Fruit fly (Drosophila melanogaster) whole organism, prepupa: ENCODE data around the gene Tbca.
A peak's percentile ranks its signal among the peaks of the same experiment; 100 is the strongest.

ENCODE experiments used
- Blimp-1 ChIP-seq: fragments of 200-800 bp; sonication (Bioruptor generic); optimal IDR thresholded peaks from 3 replicates; lab custom pipeline; 2017; ENCODE audit warnings: missing biosample characterization, missing genetic modification characterization, mild to moderate bottlenecking, moderate library complexity, missing genetic modification reagents
- CG10631 ChIP-seq: fragments of 200-800 bp; sonication (Bioruptor generic); optimal IDR thresholded peaks from 2 replicates; lab custom pipeline; 2016; ENCODE audit warnings: missing biosample characterization, missing genetic modification characterization
- CG10669 ChIP-seq: fragments of 200-800 bp; sonication (Bioruptor generic); optimal IDR thresholded peaks from 3 replicates; lab custom pipeline; 2018; ENCODE audit warnings: missing biosample characterization, mild to moderate bottlenecking, missing genetic modification characterization, moderate library complexity
- CG11294 ChIP-seq: fragments of 200-800 bp; sonication (Bioruptor generic); IDR thresholded peaks from 2 replicates; pipeline ENCODE4 v1.3.6; 2022; ENCODE audit warnings: missing biosample characterization, missing genetic modification characterization
- CG11902 ChIP-seq: fragments of 200-800 bp; sonication (Bioruptor generic); optimal IDR thresholded peaks from 3 replicates; lab custom pipeline; 2016; ENCODE audit warnings: missing biosample characterization, missing genetic modification characterization
- CG15336 ChIP-seq: fragments of 200-800 bp; sonication (Bioruptor generic); IDR thresholded peaks from 2 replicates; pipeline ENCODE4 v1.3.6; 2022; ENCODE audit warnings: missing biosample characterization, missing genetic modification characterization
- CG1621 ChIP-seq: fragments of 200-800 bp; sonication (Bioruptor generic); optimal IDR thresholded peaks from 3 replicates; lab custom pipeline; 2018; ENCODE audit warnings: missing biosample characterization, mild to moderate bottlenecking, missing genetic modification characterization
- CG16779 ChIP-seq: fragments of 200-800 bp; sonication (Bioruptor generic); optimal IDR thresholded peaks from 3 replicates; lab custom pipeline; 2017; ENCODE audit warnings: missing biosample characterization, mild to moderate bottlenecking, missing genetic modification characterization
- CG3032 ChIP-seq: fragments of 200-800 bp; optimal IDR thresholded peaks from 2 replicates; lab custom pipeline; 2019; ENCODE audit warnings: missing biosample characterization, mild to moderate bottlenecking, missing genetic modification characterization, moderate library complexity
- CG31627 ChIP-seq: fragments of 200-800 bp; sonication (Bioruptor generic); optimal IDR thresholded peaks from 3 replicates; lab custom pipeline; 2016; ENCODE audit warnings: missing biosample characterization, missing genetic modification characterization
- CG4318 ChIP-seq: fragments of 200-800 bp; sonication (Bioruptor generic); optimal IDR thresholded peaks from 3 replicates; lab custom pipeline; 2017; ENCODE audit warnings: missing biosample characterization, mild to moderate bottlenecking, missing genetic modification characterization
- CG6163 ChIP-seq: fragments of 200-800 bp; sonication (Bioruptor generic); IDR thresholded peaks from 3 replicates; pipeline ENCODE4 v1.3.6; 2022; ENCODE audit warnings: missing biosample characterization, missing genetic modification characterization
- CG6276 ChIP-seq: fragments of 200-800 bp; sonication (Bioruptor generic); optimal IDR thresholded peaks from 2 replicates; lab custom pipeline; 2017; ENCODE audit warnings: missing biosample characterization, mild to moderate bottlenecking, missing genetic modification characterization
- CG6792 ChIP-seq: fragments of 200-800 bp; sonication (Bioruptor generic); optimal IDR thresholded peaks from 3 replicates; lab custom pipeline; 2016; ENCODE audit warnings: missing biosample characterization, missing genetic modification characterization
- CG6808 ChIP-seq: fragments of 200-800 bp; sonication (Bioruptor generic); optimal IDR thresholded peaks from 3 replicates; lab custom pipeline; 2017; ENCODE audit warnings: missing biosample characterization, missing genetic modification characterization, mild to moderate bottlenecking, moderate library complexity, missing genetic modification reagents
- CG6854 ChIP-seq: fragments of 200-800 bp; sonication (Bioruptor generic); optimal IDR thresholded peaks from 2 replicates; lab custom pipeline; 2017; ENCODE audit warnings: missing biosample characterization, mild to moderate bottlenecking, missing genetic modification characterization
- CG8119 ChIP-seq: fragments of 200-800 bp; sonication (Bioruptor generic); IDR thresholded peaks from 3 replicates; pipeline ENCODE4 v1.3.6; 2022; ENCODE audit warnings: missing biosample characterization, missing genetic modification characterization
- CG8319 ChIP-seq: fragments of 200-800 bp; sonication (Bioruptor generic); optimal IDR thresholded peaks from 3 replicates; lab custom pipeline; 2016; ENCODE audit warnings: missing biosample characterization, missing genetic modification characterization
- Eip78C ChIP-seq: fragments of 200-800 bp; sonication (Bioruptor generic); peaks from one replicate; lab custom pipeline; 2016; ENCODE audit warnings: missing biosample characterization, missing genetic modification characterization
- Ets21C ChIP-seq: fragments of 200-800 bp; sonication (Bioruptor generic); optimal IDR thresholded peaks from 3 replicates; lab custom pipeline; 2016; ENCODE audit warnings: missing biosample characterization, missing genetic modification characterization
- Ets96B ChIP-seq: fragments of 200-800 bp; optimal IDR thresholded peaks from 2 replicates; lab custom pipeline; 2019; ENCODE audit warnings: missing biosample characterization, mild to moderate bottlenecking, missing genetic modification characterization, moderate library complexity
- Gug ChIP-seq: fragments of 200-800 bp; sonication (Bioruptor generic); IDR thresholded peaks from 2 replicates; pipeline ENCODE4 v1.3.6; 2022; ENCODE audit warnings: missing biosample characterization, missing genetic modification characterization
- Hr38 ChIP-seq: sonication (Bioruptor generic); optimal IDR thresholded peaks from 2 replicates; lab custom pipeline; 2016; ENCODE audit warnings: missing biosample characterization, missing genetic modification characterization
- Hr39 ChIP-seq: fragments of 200-800 bp; sonication (Bioruptor generic); optimal IDR thresholded peaks from 2 replicates; lab custom pipeline; 2016; ENCODE audit warnings: missing biosample characterization, missing genetic modification characterization
- Hr4 ChIP-seq: fragments of 200-800 bp; sonication (Bioruptor generic); optimal IDR thresholded peaks from 3 replicates; lab custom pipeline; 2016; ENCODE audit warnings: missing biosample characterization, missing genetic modification characterization
- Met ChIP-seq: fragments of 200-800 bp; sonication (Bioruptor generic); optimal IDR thresholded peaks from 3 replicates; lab custom pipeline; 2016; ENCODE audit warnings: missing biosample characterization, missing genetic modification characterization
- Sox102F ChIP-seq: fragments of 200-800 bp; sonication (Bioruptor generic); optimal IDR thresholded peaks from 2 replicates; lab custom pipeline; 2016; ENCODE audit warnings: missing biosample characterization, mild to moderate bottlenecking, missing genetic modification characterization
- Sox14 ChIP-seq: fragments of 200-800 bp; sonication (Bioruptor generic); optimal IDR thresholded peaks from 3 replicates; lab custom pipeline; 2016; ENCODE audit warnings: missing biosample characterization, missing genetic modification characterization
- Sox15 ChIP-seq: fragments of 200-800 bp; sonication (Bioruptor generic); optimal IDR thresholded peaks from 3 replicates; lab custom pipeline; 2016; ENCODE audit warnings: missing biosample characterization, missing genetic modification characterization
- acj6 ChIP-seq: fragments of 200-800 bp; sonication (Bioruptor generic); optimal IDR thresholded peaks from 3 replicates; lab custom pipeline; 2016; ENCODE audit warnings: missing biosample characterization, missing genetic modification characterization
- cyc ChIP-seq: fragments of 200-800 bp; sonication (Bioruptor generic); optimal IDR thresholded peaks from 3 replicates; lab custom pipeline; 2016; ENCODE audit warnings: missing biosample characterization, missing genetic modification characterization
- dac ChIP-seq: fragments of 200-800 bp; sonication (Bioruptor generic); optimal IDR thresholded peaks from 2 replicates; lab custom pipeline; 2017; ENCODE audit warnings: missing biosample characterization, mild to moderate bottlenecking, missing genetic modification characterization
- dsx ChIP-seq: fragments of 200-800 bp; optimal IDR thresholded peaks from 3 replicates; lab custom pipeline; 2019; ENCODE audit warnings: missing biosample characterization, mild to moderate bottlenecking, missing genetic modification characterization, moderate library complexity; ENCODE audit not compliant: poor library complexity, severe bottlenecking
- eg ChIP-seq: fragments of 200-800 bp; sonication (Bioruptor generic); IDR thresholded peaks from 3 replicates; pipeline ENCODE4 v1.3.6; 2022; ENCODE audit warnings: missing biosample characterization, missing genetic modification characterization
- esn ChIP-seq: fragments of 200-800 bp; sonication (Bioruptor generic); optimal IDR thresholded peaks from 2 replicates; lab custom pipeline; 2016; ENCODE audit warnings: missing biosample characterization, mild to moderate bottlenecking, missing genetic modification characterization, moderate library complexity
- fd59A ChIP-seq: fragments of 200-800 bp; sonication (Bioruptor generic); optimal IDR thresholded peaks from 2 replicates; lab custom pipeline; 2017; ENCODE audit warnings: missing biosample characterization, mild to moderate bottlenecking, missing genetic modification characterization, missing genetic modification reagents
- fd85E ChIP-seq: fragments of 200-800 bp; sonication (Bioruptor generic); optimal IDR thresholded peaks from 3 replicates; lab custom pipeline; 2016; ENCODE audit warnings: missing biosample characterization, missing genetic modification characterization
- fkh ChIP-seq: fragments of 200-800 bp; sonication (Bioruptor generic); optimal IDR thresholded peaks from 3 replicates; lab custom pipeline; 2017; ENCODE audit warnings: missing biosample characterization, mild to moderate bottlenecking, missing genetic modification characterization, moderate library complexity
- lz ChIP-seq: fragments of 200-800 bp; sonication (Bioruptor generic); optimal IDR thresholded peaks from 3 replicates; lab custom pipeline; 2016; ENCODE audit warnings: missing biosample characterization, missing genetic modification characterization
- net ChIP-seq: fragments of 200-800 bp; sonication (Bioruptor generic); optimal IDR thresholded peaks from 3 replicates; lab custom pipeline; 2016; ENCODE audit warnings: missing biosample characterization, missing genetic modification characterization
- pdm3 ChIP-seq: fragments of 200-800 bp; sonication (Bioruptor generic); optimal IDR thresholded peaks from 3 replicates; lab custom pipeline; 2016; ENCODE audit warnings: missing biosample characterization, missing genetic modification characterization
- salr ChIP-seq, 2 experiments: fragments of 200-800 bp; sonication (Bioruptor generic); optimal IDR thresholded peaks; 3 replicates each; lab custom pipeline; 2016 to 2018; ENCODE audit warnings: missing biosample characterization in 2 of 2, missing genetic modification characterization in 2 of 2, mild to moderate bottlenecking in 1 of 2
- spab ChIP-seq: fragments of 200-800 bp; sonication (Bioruptor generic); optimal IDR thresholded peaks from 2 replicates; lab custom pipeline; 2017; ENCODE audit warnings: missing biosample characterization, mild to moderate bottlenecking, missing genetic modification characterization, missing genetic modification reagents
- svp ChIP-seq: fragments of 200-800 bp; sonication (Bioruptor generic); peaks from one replicate; lab custom pipeline; 2016; ENCODE audit warnings: missing biosample characterization, missing genetic modification characterization
- topi ChIP-seq: fragments of 200-800 bp; sonication (Bioruptor generic); optimal IDR thresholded peaks from 3 replicates; lab custom pipeline; 2016; ENCODE audit warnings: missing biosample characterization, missing genetic modification characterization
- vri ChIP-seq: fragments of 200-800 bp; sonication (Bioruptor generic); optimal IDR thresholded peaks from 3 replicates; lab custom pipeline; 2016; ENCODE audit warnings: missing biosample characterization, mild to moderate bottlenecking, missing genetic modification characterization

The Tbca gene

dm6 chr3R:31741278-31741677 lies 2.0 kb upstream of the Tbca start:
- TF ChIP-seq fd85E: no peak
- TF ChIP-seq esn (GFP tag; lab: Kevin White, UChicago): peak; percentile 9
- TF ChIP-seq CG6163 (GFP tag; lab: Robert Waterston, UW): peak; percentile 42; the same call in 1 of the 3 replicates
- no peak for TF ChIP-seq Blimp-1
- TF ChIP-seq Gug (GFP tag; lab: Robert Waterston, UW): 0 out of 2 replicates have a peak, but pooled peaks have one; percentile 31
- TF ChIP-seq Sox15 (GFP tag; lab: Kevin White, UChicago): no peak
- no peak for TF ChIP-seq fd59A (GFP tag; lab: Kevin White, UChicago)
- no peak for TF ChIP-seq CG10669
- peak; percentile 66; the same call in 2 of the 3 replicates for TF ChIP-seq eg (GFP tag; lab: Robert Waterston, UW)
- TF ChIP-seq CG6792 (GFP tag; lab: Kevin White, UChicago): no peak
- TF ChIP-seq Ets96B (tag; lab: Kevin White, UChicago): peak; percentile 7
- no peak for TF ChIP-seq dac (GFP tag; lab: Kevin White, UChicago)
- no peak for TF ChIP-seq CG31627 (GFP tag; lab: Kevin White, UChicago)
- no peak for TF ChIP-seq Met (GFP tag; lab: Kevin White, UChicago)
- TF ChIP-seq CG6854 (GFP tag; lab: Kevin White, UChicago): no peak
- TF ChIP-seq pdm3 (GFP tag; lab: Kevin White, UChicago): peak; percentile 7
- peak; percentile 11 for TF ChIP-seq dsx (GFP tag; lab: Kevin White, UChicago)
- no peak for TF ChIP-seq CG8319 (GFP tag; lab: Kevin White, UChicago)
- TF ChIP-seq CG4318: no peak
- no peak for TF ChIP-seq vri (GFP tag; lab: Kevin White, UChicago)
- no peak for TF ChIP-seq acj6 (GFP tag; lab: Kevin White, UChicago)
- TF ChIP-seq salr (GFP tag; optimal IDR thresholded peaks at IDR 0.05; lab: Kevin White, UChicago): no peak
- peak; percentile 57 for TF ChIP-seq Eip78C (GFP tag; lab: Kevin White, UChicago)
- TF ChIP-seq CG15336 (GFP tag; lab: Robert Waterston, UW): peak; percentile 59
- TF ChIP-seq CG6808 (GFP tag; lab: Kevin White, UChicago): no peak
- TF ChIP-seq, all 60 proteins: peak for 9

- TF ChIP-seq Sox102F (no peak), CG6854 (GFP tag; lab: Kevin White, UChicago) (no peak), CG16779 (tag; lab: Kevin White, UChicago) (peak; percentile 24), topi (GFP tag; lab: Kevin White, UChicago) (peak; percentile 70), salr (GFP tag; optimal IDR thresholded peaks at IDR 0.05; lab: Kevin White, UChicago) (peak in 1 of 2 experiments; percentile 67), CG31627 (GFP tag; lab: Kevin White, UChicago) (peak; percentile 60), Gug (GFP tag; lab: Robert Waterston, UW) (peak; percentile 49), CG11294 (0 out of 2 replicates have a peak, but pooled peaks have one; percentile 26), Sox14 (GFP tag; lab: Kevin White, UChicago) (peak; percentile 73), pdm3 (GFP tag; lab: Kevin White, UChicago) (peak; percentile 73), Eip78C (GFP tag; lab: Kevin White, UChicago) (peak; percentile 87), spab (GFP tag; lab: Kevin White, UChicago) (peak; percentile 11), CG15336 (GFP tag; lab: Robert Waterston, UW) (peak; percentile 60), CG1621 (peak; percentile 43), CG8119 (GFP tag; lab: Robert Waterston, UW) (peak; percentile 50; the same call in 1 of the 3 replicates), CG8319 (GFP tag; lab: Kevin White, UChicago) (peak; percentile 19), CG6163 (GFP tag; lab: Robert Waterston, UW) (peak; percentile 83), Ets21C (GFP tag; lab: Kevin White, UChicago) (no peak), CG3032 (tag; lab: Kevin White, UChicago) (peak; percentile 40), svp (GFP tag; lab: Kevin White, UChicago) (peak; percentile 60), Hr38 (GFP tag; lab: Kevin White, UChicago) (no peak), CG6276 (GFP tag; lab: Kevin White, UChicago) (no peak), CG4318 (no peak), esn (GFP tag; lab: Kevin White, UChicago) (peak; percentile 80), fkh (GFP tag; lab: Kevin White, UChicago) (no peak), Hr39 (GFP tag; lab: Kevin White, UChicago) (peak; percentile 55), lz (peak; percentile 66), net (GFP tag; lab: Kevin White, UChicago) (peak; percentile 73), dac (GFP tag; lab: Kevin White, UChicago) (peak; percentile 19), Sox15 (GFP tag; lab: Kevin White, UChicago) (peak; percentile 31), CG6792 (GFP tag; lab: Kevin White, UChicago) (peak; percentile 20), acj6 (GFP tag; lab: Kevin White, UChicago) (peak; percentile 75), CG10631 (peak; percentile 65), cyc (GFP tag; lab: Kevin White, UChicago) (peak; percentile 53), vri (GFP tag; lab: Kevin White, UChicago) (no peak), Hr4 (GFP tag; lab: Kevin White, UChicago) (peak; percentile 64), CG11902 (GFP tag; lab: Kevin White, UChicago) (no peak)
Observed at dm6 chr3R:31744044-31744652, 858 bp downstream of the Tbca start, which contains the start of gene CG1896. Gene CG1896 (plus strand): TSS chr3R:31744282.
